Worm (Caenorhabditis elegans) whole organism, midembryonic: ENCODE measurements around the gene F36F12.2.

Source experiments
- T22C8.4 ChIP-seq: fragments of 200-800 bp; sonication (Bioruptor generic); IDR thresholded peaks from 2 replicates; pipeline ENCODE4 v1.3.6; 2022; ENCODE audit warnings: missing genetic modification characterization, missing compliant biosample characterization
- cog-1 ChIP-seq: sonication (generic microtip); optimal IDR thresholded peaks from 2 replicates; lab custom pipeline; 2016; ENCODE audit warnings: missing genetic modification characterization, missing compliant biosample characterization
- flt-1 ChIP-seq: fragments of 200-800 bp; sonication (Bioruptor generic); IDR thresholded peaks from 2 replicates; pipeline ENCODE4 v1.3.6; 2022; ENCODE audit warnings: missing genetic modification characterization, missing compliant biosample characterization
- klf-2 ChIP-seq: fragments of 200-800 bp; sonication (Bioruptor generic); conservative IDR thresholded peaks from 2 replicates; pipeline ENCODE4 v1.3.6; 2022; ENCODE audit warnings: missing genetic modification reagents, missing genetic modification characterization, missing compliant biosample characterization
- med-1 ChIP-seq: sonication (generic microtip); optimal IDR thresholded peaks from 2 replicates; lab custom pipeline; 2017; ENCODE audit warnings: missing genetic modification characterization, mild to moderate bottlenecking, missing compliant biosample characterization, antibody characterized with exemption, missing genetic modification reagents; ENCODE audit not compliant: insufficient read depth
- ref-1 ChIP-seq: fragments of 200-800 bp; sonication (Bioruptor generic); conservative IDR thresholded peaks from 2 replicates; pipeline ENCODE4 v1.3.6; 2022; ENCODE audit warnings: missing genetic modification reagents, missing genetic modification characterization, missing compliant biosample characterization
- tab-1 ChIP-seq: fragments of 200-800 bp; sonication (Bioruptor generic); IDR thresholded peaks from 2 replicates; pipeline ENCODE4 v1.3.6; 2022; ENCODE audit warnings: missing genetic modification characterization, missing compliant biosample characterization
- ztf-23 ChIP-seq: fragments of 200-800 bp; sonication (Bioruptor generic); IDR thresholded peaks from 2 replicates; pipeline ENCODE4 v1.3.6; 2022; ENCODE audit warnings: missing genetic modification reagents, missing genetic modification characterization, missing compliant biosample characterization
- ztf-29 ChIP-seq: fragments of 200-800 bp; sonication (Bioruptor generic); IDR thresholded peaks from 2 replicates; pipeline ENCODE4 v1.3.6; 2022; ENCODE audit warnings: missing genetic modification reagents, missing genetic modification characterization, missing compliant biosample characterization

DNA sequence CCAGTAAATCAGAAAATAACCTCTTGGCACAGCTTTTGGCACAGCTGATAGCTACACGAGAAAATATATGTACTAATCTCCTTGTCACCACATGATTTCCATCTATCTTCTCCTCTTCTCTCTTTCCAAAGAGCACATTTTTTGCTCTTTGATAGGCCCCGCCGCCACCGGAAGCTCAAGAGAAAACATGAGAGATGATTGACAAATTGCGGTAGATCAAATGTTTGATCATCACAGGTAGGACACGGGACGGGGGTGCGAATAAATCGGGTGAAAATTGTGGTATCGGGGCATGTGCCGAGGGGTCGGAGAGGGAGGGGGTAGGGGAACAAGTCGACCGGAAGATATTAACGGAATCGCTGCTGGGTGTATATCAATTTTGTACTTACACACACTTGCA lies 19.1 kb downstream of the F36F12.2 start:
- TF ChIP-seq T22C8.4 (GFP tag; lab: Robert Waterston, UW) (no peak), cog-1 (no peak), flt-1 (GFP tag; lab: Robert Waterston, UW) (no peak), klf-2 (GFP tag; lab: Robert Waterston, UW) (no peak), ztf-23 (GFP tag; lab: Robert Waterston, UW) (peak; percentile 26; the same call in 1 of the 2 replicates), tab-1 (GFP tag; lab: Robert Waterston, UW) (no peak), ztf-29 (GFP tag; lab: Robert Waterston, UW) (no peak), med-1 (no peak), ref-1 (GFP tag; lab: Robert Waterston, UW) (no peak)
